Worm (Caenorhabditis elegans) whole organism, late embryonic: ENCODE measurements around the gene F41C3.2.

ENCODE experiments used
- K09A11.1 ChIP-seq: sonication (generic microtip); optimal IDR thresholded peaks from 2 replicates; lab custom pipeline; 2017; ENCODE audit warnings: antibody characterized with exemption, mild to moderate bottlenecking, missing genetic modification characterization, missing compliant biosample characterization; ENCODE audit not compliant: insufficient read depth
- ama-1 ChIP-seq: fragments of 150-350 bp; optimal IDR thresholded peaks from 2 replicates; lab custom pipeline; 2014
- dmd-4 ChIP-seq: sonication (generic microtip); optimal IDR thresholded peaks from 2 replicates; lab custom pipeline; 2016; ENCODE audit warnings: borderline replicate concordance, missing genetic modification characterization, missing compliant biosample characterization
- elt-2 ChIP-seq: sonication (generic microtip); optimal IDR thresholded peaks from 2 replicates; lab custom pipeline; 2016; ENCODE audit warnings: missing genetic modification reagents, missing genetic modification characterization, missing compliant biosample characterization
- hlh-15 ChIP-seq: sonication (generic microtip); optimal IDR thresholded peaks from 2 replicates; lab custom pipeline; 2016; ENCODE audit warnings: missing genetic modification characterization, missing compliant biosample characterization
- nhr-11 ChIP-seq: fragments of 150-350 bp; optimal IDR thresholded peaks from 2 replicates; lab custom pipeline; 2014; ENCODE audit warnings: missing biosample characterization, missing genetic modification characterization
- pha-4 ChIP-seq: fragments of 150-350 bp; optimal IDR thresholded peaks from 2 replicates; lab custom pipeline; 2018; ENCODE audit warnings: missing biosample characterization, missing genetic modification reagents, missing genetic modification characterization
- pqm-1 ChIP-seq: sonication (generic microtip); optimal IDR thresholded peaks from 2 replicates; lab custom pipeline; 2016; ENCODE audit warnings: missing genetic modification characterization, missing compliant biosample characterization
- unc-3 ChIP-seq, 2 experiments: fragments of 200-800 bp in 1 of 2; sonication (Bioruptor generic) in 1 of 2; sonication (generic microtip) in 1 of 2; conservative IDR thresholded peaks in 1 of 2; optimal IDR thresholded peaks in 1 of 2; 2 replicates each; pipeline versions ENCODE4 v1.3.6 to Lab custom; 2016 to 2022; ENCODE audit warnings: missing compliant biosample characterization in 2 of 2, missing genetic modification characterization in 2 of 2, missing genetic modification reagents in 1 of 2

DNA sequence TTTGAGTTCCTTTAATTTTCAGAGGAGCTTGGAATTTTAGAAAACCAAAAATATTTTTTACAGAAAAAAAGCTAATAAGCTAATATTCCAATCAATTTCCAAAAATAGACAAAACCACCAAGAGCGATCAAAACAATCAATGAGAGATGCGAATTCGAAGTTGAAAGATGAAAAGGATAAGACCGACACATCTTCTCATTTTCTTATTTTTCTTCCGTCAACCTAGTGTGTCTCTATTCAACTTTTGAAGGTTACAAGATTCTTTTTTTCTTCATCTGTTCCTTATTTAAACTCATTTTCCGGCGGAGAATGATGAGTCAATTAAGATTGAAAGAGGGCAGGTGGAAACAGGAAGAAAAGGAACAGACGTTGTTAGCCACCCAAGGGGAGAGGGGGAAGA, 17.8 kb downstream of the F41C3.2 start:
- no peak for TF ChIP-seq unc-3 (GFP tag; conservative IDR thresholded peaks at IDR 0.05; lab: Robert Waterston, UW)
- TF ChIP-seq unc-3 (tag; optimal IDR thresholded peaks at IDR 0.05; lab: Kevin White, UChicago): no peak
- TF ChIP-seq hlh-15 (tag; lab: Kevin White, UChicago): no peak
- no peak for TF ChIP-seq ama-1
- no peak for TF ChIP-seq pha-4 (tag; lab: Kevin White, UChicago)
- no peak for TF ChIP-seq pqm-1
- no peak for TF ChIP-seq nhr-11
- TF ChIP-seq K09A11.1 (tag; lab: Kevin White, UChicago): no peak
- TF ChIP-seq dmd-4 (tag; lab: Kevin White, UChicago): no peak
- no peak for TF ChIP-seq elt-2 (tag; lab: Kevin White, UChicago)
